Worm (Caenorhabditis elegans) whole organism, L4 larva: ENCODE results near the gene irld-24.

Source experiments
- F26F4.8 ChIP-seq: fragments of 200-800 bp; sonication (Bioruptor generic); conservative IDR thresholded peaks from 2 replicates; pipeline ENCODE4 v1.3.6; 2022; ENCODE audit warnings: missing genetic modification characterization, missing compliant biosample characterization
- F37D6.2 ChIP-seq: sonication (generic microtip); optimal IDR thresholded peaks from 2 replicates; lab custom pipeline; 2016; ENCODE audit warnings: mild to moderate bottlenecking, missing genetic modification characterization, missing compliant biosample characterization
- F49E8.2 ChIP-seq: sonication (generic microtip); optimal IDR thresholded peaks from 2 replicates; lab custom pipeline; 2016; ENCODE audit warnings: missing compliant biosample characterization, mild to moderate bottlenecking, missing genetic modification characterization, borderline replicate concordance
- R02D3.7 ChIP-seq: fragments of 150-350 bp; sonication (generic microtip); optimal IDR thresholded peaks from 3 replicates; lab custom pipeline; 2014; ENCODE audit warnings: missing biosample characterization, missing genetic modification characterization
- Y5F2A.4 ChIP-seq: fragments of 200-800 bp; sonication (Bioruptor generic); optimal IDR thresholded peaks from 2 replicates; lab custom pipeline; 2018; ENCODE audit warnings: mild to moderate bottlenecking, missing genetic modification characterization, missing compliant biosample characterization
- ceh-32 ChIP-seq: sonication (generic microtip); optimal IDR thresholded peaks from 2 replicates; lab custom pipeline; 2016; ENCODE audit warnings: mild to moderate bottlenecking, missing genetic modification characterization, missing compliant biosample characterization; ENCODE audit not compliant: poor library complexity
- ceh-62 ChIP-seq: sonication (generic microtip); optimal IDR thresholded peaks from 2 replicates; lab custom pipeline; 2017; ENCODE audit warnings: missing biosample characterization, missing genetic modification characterization
- daf-16 ChIP-seq, 3 experiments: sonication (generic microtip); optimal IDR thresholded peaks; 2 replicates each; lab custom pipeline; 2016 to 2017; ENCODE audit warnings: missing genetic modification characterization in 3 of 3, missing genetic modification reagents in 3 of 3, mild to moderate bottlenecking in 2 of 3, missing compliant biosample characterization in 2 of 3, missing biosample characterization in 1 of 3, moderate library complexity in 1 of 3
- dmd-6 ChIP-seq: fragments of 200-800 bp; sonication (Bioruptor generic); IDR thresholded peaks from 2 replicates; pipeline ENCODE4 v1.3.6; 2022; ENCODE audit warnings: missing genetic modification reagents, missing genetic modification characterization, missing compliant biosample characterization
- dpl-1 ChIP-seq: fragments of 150-350 bp; optimal IDR thresholded peaks from 2 replicates; lab custom pipeline; 2014; ENCODE audit warnings: missing biosample characterization, missing genetic modification reagents, missing genetic modification characterization
- duxl-1 ChIP-seq: sonication (generic microtip); optimal IDR thresholded peaks from 2 replicates; lab custom pipeline; 2016; ENCODE audit warnings: mild to moderate bottlenecking, missing genetic modification characterization, moderate library complexity, missing compliant biosample characterization; ENCODE audit not compliant: poor library complexity
- egl-27 ChIP-seq: sonication (generic microtip); optimal IDR thresholded peaks from 3 replicates; lab custom pipeline; 2017; ENCODE audit warnings: missing biosample characterization, missing genetic modification reagents, missing genetic modification characterization
- fos-1 ChIP-seq: fragments of 150-350 bp; optimal IDR thresholded peaks from 2 replicates; lab custom pipeline; 2014; ENCODE audit warnings: missing biosample characterization, missing genetic modification characterization
- lin-15B ChIP-seq: fragments of 150-350 bp; sonication (generic microtip); optimal IDR thresholded peaks from 3 replicates; lab custom pipeline; 2014; ENCODE audit warnings: missing biosample characterization, missing genetic modification characterization
- lir-3 ChIP-seq: sonication (generic microtip); optimal IDR thresholded peaks from 2 replicates; lab custom pipeline; 2016; ENCODE audit warnings: mild to moderate bottlenecking, missing genetic modification characterization, missing compliant biosample characterization
- lsy-2 ChIP-seq, 2 experiments: fragments of 150-350 bp in 1 of 2; sonication (generic microtip) in 1 of 2; optimal IDR thresholded peaks; 2 replicates each; lab custom pipeline; 2014 to 2017; ENCODE audit warnings: missing biosample characterization in 2 of 2, missing genetic modification characterization in 2 of 2
- madf-5 ChIP-seq, 2 experiments: fragments of 200-800 bp; sonication (Bioruptor generic); IDR thresholded peaks; 2 replicates each; pipeline ENCODE4 v1.3.6; 2022; ENCODE audit warnings: missing compliant biosample characterization in 2 of 2, missing genetic modification characterization in 2 of 2
- mdt-29 ChIP-seq: fragments of 200-800 bp; sonication (Bioruptor generic); IDR thresholded peaks from 2 replicates; pipeline ENCODE4 v1.3.6; 2022; ENCODE audit warnings: missing genetic modification reagents, missing genetic modification characterization, missing compliant biosample characterization
- nhr-10 ChIP-seq: fragments of 150-350 bp; optimal IDR thresholded peaks from 2 replicates; lab custom pipeline; 2014; ENCODE audit warnings: missing biosample characterization, missing genetic modification characterization
- nhr-11 ChIP-seq: fragments of 150-350 bp; optimal IDR thresholded peaks from 2 replicates; lab custom pipeline; 2014; ENCODE audit warnings: missing biosample characterization, missing genetic modification characterization
- nhr-237 ChIP-seq: sonication (generic microtip); optimal IDR thresholded peaks from 2 replicates; lab custom pipeline; 2017; ENCODE audit warnings: missing biosample characterization, missing genetic modification characterization
- nhr-28 ChIP-seq: fragments of 150-350 bp; optimal IDR thresholded peaks from 2 replicates; lab custom pipeline; 2014; ENCODE audit warnings: missing biosample characterization, missing genetic modification characterization
- nhr-6 ChIP-seq: fragments of 150-350 bp; optimal IDR thresholded peaks from 2 replicates; lab custom pipeline; 2014; ENCODE audit warnings: missing biosample characterization, missing genetic modification characterization
- pha-4 ChIP-seq, 2 experiments: fragments of 150-350 bp in 1 of 2; fragments of 200-800 bp in 1 of 2; sonication (Bioruptor generic) in 1 of 2; IDR thresholded peaks in 1 of 2; optimal IDR thresholded peaks in 1 of 2; 2 replicates each; pipeline versions ENCODE4 v1.3.6 to Lab custom; 2014 to 2022; ENCODE audit warnings: missing genetic modification characterization in 2 of 2, missing genetic modification reagents in 2 of 2, missing biosample characterization in 1 of 2, missing compliant biosample characterization in 1 of 2
- rbr-2 ChIP-seq: sonication (generic microtip); optimal IDR thresholded peaks from 2 replicates; lab custom pipeline; 2016; ENCODE audit warnings: missing genotype, missing genetic modification characterization, missing compliant biosample characterization
- unc-39 ChIP-seq: sonication (generic microtip); optimal IDR thresholded peaks from 2 replicates; lab custom pipeline; 2017; ENCODE audit warnings: missing biosample characterization, missing genetic modification characterization
- unc-62 ChIP-seq, 3 experiments: fragments of 150-350 bp in 1 of 3; sonication (generic microtip); optimal IDR thresholded peaks in 2 of 3; peaks in 1 of 3; 1 replicate in 1 of 3; 2 replicates in 2 of 3; lab custom pipeline; 2014 to 2017; ENCODE audit warnings: missing biosample characterization in 3 of 3, missing genetic modification characterization in 3 of 3, missing genetic modification reagents in 3 of 3, missing genotype in 1 of 3
- zag-1 ChIP-seq: fragments of 150-350 bp; optimal IDR thresholded peaks from 2 replicates; lab custom pipeline; 2014; ENCODE audit warnings: missing biosample characterization, missing genetic modification characterization
- ztf-11 ChIP-seq: fragments of 150-350 bp; optimal IDR thresholded peaks from 2 replicates; lab custom pipeline; 2014; ENCODE audit warnings: missing biosample characterization, missing genetic modification characterization
- ztf-7 ChIP-seq: fragments of 150-350 bp; optimal IDR thresholded peaks from 2 replicates; lab custom pipeline; 2014; ENCODE audit warnings: missing biosample characterization, missing genetic modification characterization

irld-24 gene

ce11 chrX:14028492-14028891 lies 42.1 kb downstream of the irld-24 start:
- TF ChIP-seq zag-1 (tag; lab: Kevin White, UChicago) = no peak
- TF ChIP-seq nhr-237 (tag; lab: Kevin White, UChicago) = no peak
- TF ChIP-seq lin-15B (tag; lab: Kevin White, UChicago) = no peak
- no peak for TF ChIP-seq Y5F2A.4 (GFP tag; lab: Kevin White, UChicago)
- no peak for TF ChIP-seq rbr-2 (tag; lab: Kevin White, UChicago)
- TF ChIP-seq fos-1 (tag; lab: Kevin White, UChicago) = no peak
- TF ChIP-seq F26F4.8 (GFP tag; lab: Robert Waterston, UW) = no peak

- TF ChIP-seq unc-39 (tag; lab: Kevin White, UChicago) = no peak
- TF ChIP-seq ceh-62 (tag; lab: Kevin White, UChicago) = no peak
- TF ChIP-seq unc-62 (GFP tag; optimal IDR thresholded peaks at IDR 0.05 in 1 of 2; lab: Kevin White, UChicago) = peak in 1 of 2 experiments; percentile 97
- TF ChIP-seq unc-62 (tag; optimal IDR thresholded peaks at IDR 0.05; lab: Kevin White, UChicago) = no peak
- no peak for TF ChIP-seq dmd-6 (GFP tag; lab: Robert Waterston, UW)
- no peak for TF ChIP-seq nhr-6
- TF ChIP-seq lsy-2 (tag; optimal IDR thresholded peaks at IDR 0.05; lab: Kevin White, UChicago) = no peak
- TF ChIP-seq F49E8.2 (tag; lab: Kevin White, UChicago) = no peak
- TF ChIP-seq nhr-11 (tag; lab: Kevin White, UChicago) = no peak
- TF ChIP-seq ztf-11 (tag; lab: Kevin White, UChicago) = no peak
These were observed 43.0 kb downstream of the irld-24 start for ce11 chrX:14029392-14029791.

- no peak for TF ChIP-seq R02D3.7 (tag; lab: Kevin White, UChicago)
- no peak for TF ChIP-seq F37D6.2 (tag; lab: Kevin White, UChicago)
- no peak for TF ChIP-seq fos-1 (tag; lab: Kevin White, UChicago)
- no peak for TF ChIP-seq mdt-29 (GFP tag; lab: Robert Waterston, UW)
- TF ChIP-seq F26F4.8 (GFP tag; lab: Robert Waterston, UW) = no peak
These were observed 43.5 kb downstream of the irld-24 start for ce11 chrX:14029872-14030271.

- TF ChIP-seq unc-62 (GFP tag; optimal IDR thresholded peaks at IDR 0.05 in 1 of 2; lab: Kevin White, UChicago) (peak in 1 of 2 experiments; percentile 20), unc-62 (tag; optimal IDR thresholded peaks at IDR 0.05; lab: Kevin White, UChicago) (no peak), dpl-1 (GFP tag; lab: Kevin White, UChicago) (no peak), pha-4 (GFP tag; IDR thresholded peaks at IDR 0.05; lab: Robert Waterston, UW) (no peak), pha-4 (tag; optimal IDR thresholded peaks at IDR 0.05; lab: Kevin White, UChicago) (peak; percentile 46), ztf-7 (tag; lab: Kevin White, UChicago) (no peak), dmd-6 (GFP tag; lab: Robert Waterston, UW) (peak; percentile 71), daf-16 (GFP tag; optimal IDR thresholded peaks at IDR 0.05; lab: Kevin White, UChicago) (no peak), daf-16 (tag; optimal IDR thresholded peaks at IDR 0.05; lab: Kevin White, UChicago) (peak; percentile 20), nhr-28 (tag; lab: Kevin White, UChicago) (peak; percentile 27), nhr-10 (no peak)
- TF ChIP-seq, all 104 proteins: peak for 5
These were observed 44.1 kb downstream of the irld-24 start for ce11 chrX:14030524-14030923.

ce11 chrX:14033494-14033893 lies 47.1 kb downstream of the irld-24 start, which contains the start of gene arrd-25:
TSS of gene arrd-25 (plus strand) at chrX:14033794.
- no peak for TF ChIP-seq lir-3 (tag; lab: Kevin White, UChicago)
- no peak for TF ChIP-seq zag-1 (tag; lab: Kevin White, UChicago)
- no peak for TF ChIP-seq nhr-10
- no peak for TF ChIP-seq egl-27
- no peak for TF ChIP-seq ceh-32 (tag; lab: Kevin White, UChicago)
- TF ChIP-seq unc-62 (GFP tag; optimal IDR thresholded peaks at IDR 0.05 in 1 of 2; lab: Kevin White, UChicago) = peak in 1 of 2 experiments; percentile 27
- TF ChIP-seq unc-62 (tag; optimal IDR thresholded peaks at IDR 0.05; lab: Kevin White, UChicago) = no peak
- TF ChIP-seq duxl-1 (tag; lab: Kevin White, UChicago) = no peak
- TF ChIP-seq madf-5 (GFP tag; IDR thresholded peaks at IDR 0.05; lab: Robert Waterston, UW) = no peak
